Fruit fly (Drosophila melanogaster) whole organism, embryonic: ENCODE measurements around the gene SCCRO.

Experiments
- Asciz ChIP-seq: fragments of 200-800 bp; sonication (Bioruptor generic); optimal IDR thresholded peaks from 2 replicates; lab custom pipeline; 2017; ENCODE audit warnings: missing biosample characterization, mild to moderate bottlenecking, missing genetic modification characterization, missing genetic modification reagents
- BEAF-32 ChIP-seq: fragments of 200-800 bp; sonication (Bioruptor generic); optimal IDR thresholded peaks from 3 replicates; lab custom pipeline; 2017; ENCODE audit warnings: missing biosample characterization, missing genetic modification characterization, mild to moderate bottlenecking, moderate library complexity, missing genetic modification reagents
- Bdp1 ChIP-seq: fragments of 200-800 bp; sonication (Bioruptor generic); optimal IDR thresholded peaks from 3 replicates; lab custom pipeline; 2016; ENCODE audit warnings: missing biosample characterization, missing genetic modification characterization
- CG10462 ChIP-seq: fragments of 200-800 bp; sonication (Bioruptor generic); optimal IDR thresholded peaks from 2 replicates; lab custom pipeline; 2016; ENCODE audit warnings: missing biosample characterization, missing genetic modification characterization
- CG11560 ChIP-seq: fragments of 200-800 bp; sonication (Bioruptor generic); IDR thresholded peaks from 3 replicates; pipeline ENCODE4 v1.3.6; 2022; ENCODE audit warnings: missing biosample characterization, missing genetic modification characterization
- CG16815 ChIP-seq: fragments of 200-800 bp; sonication (Bioruptor generic); optimal IDR thresholded peaks from 3 replicates; lab custom pipeline; 2017; ENCODE audit warnings: missing biosample characterization, mild to moderate bottlenecking, missing genetic modification characterization
- CG17186 ChIP-seq: fragments of 200-800 bp; sonication (Bioruptor generic); optimal IDR thresholded peaks from 3 replicates; lab custom pipeline; 2017; ENCODE audit warnings: missing biosample characterization, missing genetic modification reagents, missing genetic modification characterization
- CG17385 ChIP-seq: fragments of 200-800 bp; sonication (Bioruptor generic); optimal IDR thresholded peaks from 3 replicates; lab custom pipeline; 2018; ENCODE audit warnings: missing biosample characterization, mild to moderate bottlenecking, missing genetic modification characterization
- CG1792 ChIP-seq: fragments of 200-800 bp; sonication (Bioruptor generic); optimal IDR thresholded peaks from 2 replicates; lab custom pipeline; 2016; ENCODE audit warnings: missing biosample characterization, missing genetic modification characterization
- CG1832 ChIP-seq: fragments of 200-800 bp; sonication (Bioruptor generic); optimal IDR thresholded peaks from 2 replicates; lab custom pipeline; 2017; ENCODE audit warnings: missing biosample characterization, mild to moderate bottlenecking, missing genetic modification characterization, inconsistent platforms
- CG18619 ChIP-seq: fragments of 200-800 bp; sonication (Bioruptor generic); optimal IDR thresholded peaks from 3 replicates; lab custom pipeline; 2017; ENCODE audit warnings: missing biosample characterization, mild to moderate bottlenecking, missing genetic modification characterization
- CG2712 ChIP-seq: fragments of 200-800 bp; optimal IDR thresholded peaks from 3 replicates; lab custom pipeline; 2019; ENCODE audit warnings: missing biosample characterization, mild to moderate bottlenecking, missing genetic modification characterization, moderate library complexity
- CG6813 ChIP-seq: fragments of 200-800 bp; sonication (Bioruptor generic); optimal IDR thresholded peaks from 2 replicates; lab custom pipeline; 2017; ENCODE audit warnings: missing biosample characterization, missing genetic modification characterization, mild to moderate bottlenecking, moderate library complexity, missing genetic modification reagents
- CG8290 ChIP-seq, 3 experiments: fragments of 200-800 bp; sonication (Bioruptor generic); optimal IDR thresholded peaks; 2 replicates each; lab custom pipeline; 2016 to 2019; ENCODE audit warnings: missing biosample characterization in 3 of 3, missing genetic modification characterization in 3 of 3, mild to moderate bottlenecking in 2 of 3, moderate library complexity in 1 of 3
- CG8359 ChIP-seq: fragments of 200-800 bp; sonication (Bioruptor generic); optimal IDR thresholded peaks from 2 replicates; lab custom pipeline; 2017; ENCODE audit warnings: missing biosample characterization, mild to moderate bottlenecking, missing genetic modification characterization, borderline replicate concordance
- CG9797 ChIP-seq: fragments of 200-800 bp; sonication (Bioruptor generic); optimal IDR thresholded peaks from 3 replicates; lab custom pipeline; 2018; ENCODE audit warnings: missing biosample characterization, mild to moderate bottlenecking, missing genetic modification characterization
- Doc3 ChIP-seq: fragments of 200-800 bp; sonication (Bioruptor generic); IDR thresholded peaks from 3 replicates; pipeline ENCODE4 v1.3.6; 2022; ENCODE audit warnings: missing biosample characterization, missing genetic modification characterization; ENCODE audit not compliant: partially characterized antibody
- E2f1 ChIP-seq: fragments of 200-800 bp; sonication (Bioruptor generic); IDR thresholded peaks from 2 replicates; pipeline ENCODE4 v1.3.6; 2022; ENCODE audit warnings: missing biosample characterization, missing genetic modification characterization
- Eip74EF ChIP-seq, 2 experiments: fragments of 200-800 bp in 1 of 2; fragments of >200 bp in 1 of 2; sonication (Bioruptor generic) in 1 of 2; optimal IDR thresholded peaks; 2 replicates each; lab custom pipeline; 2017 to 2019; ENCODE audit warnings: missing biosample characterization in 2 of 2, missing genetic modification characterization in 2 of 2, mild to moderate bottlenecking in 1 of 2, moderate library complexity in 1 of 2
- HHEX ChIP-seq: fragments of 200-800 bp; sonication (Bioruptor generic); optimal IDR thresholded peaks from 3 replicates; lab custom pipeline; 2017; ENCODE audit warnings: missing biosample characterization, mild to moderate bottlenecking, missing genetic modification characterization, missing genetic modification reagents
- Hr3 ChIP-seq: fragments of 200-800 bp; sonication (Bioruptor generic); optimal IDR thresholded peaks from 3 replicates; lab custom pipeline; 2016; ENCODE audit warnings: missing biosample characterization, missing genetic modification characterization
- Hsf ChIP-seq: fragments of 200-800 bp; sonication (Bioruptor generic); optimal IDR thresholded peaks from 3 replicates; lab custom pipeline; 2016; ENCODE audit warnings: missing biosample characterization, missing genetic modification characterization
- NC2β ChIP-seq: fragments of 200-800 bp; sonication (Bioruptor generic); optimal IDR thresholded peaks from 2 replicates; lab custom pipeline; 2016; ENCODE audit warnings: missing biosample characterization, missing genetic modification characterization
- Oli ChIP-seq: fragments of 200-800 bp; sonication (Bioruptor generic); optimal IDR thresholded peaks from 2 replicates; lab custom pipeline; 2018; ENCODE audit warnings: missing biosample characterization, mild to moderate bottlenecking, missing genetic modification characterization, moderate library complexity
- Pdp1 ChIP-seq, 2 experiments: fragments of 200-800 bp; sonication (Bioruptor generic); optimal IDR thresholded peaks; 3 replicates each; lab custom pipeline; 2016; ENCODE audit warnings: missing biosample characterization in 2 of 2, missing genetic modification characterization in 2 of 2, mild to moderate bottlenecking in 1 of 2, moderate library complexity in 1 of 2
- Usf ChIP-seq: fragments of 200-800 bp; sonication (Bioruptor generic); optimal IDR thresholded peaks from 2 replicates; lab custom pipeline; 2017; ENCODE audit warnings: missing genotype, missing biosample characterization, missing genetic modification characterization
- Xbp1 ChIP-seq: fragments of 200-800 bp; sonication (Bioruptor generic); optimal IDR thresholded peaks from 3 replicates; lab custom pipeline; 2016; ENCODE audit warnings: missing biosample characterization, mild to moderate bottlenecking, missing genetic modification characterization
- abd-A ChIP-seq: fragments of 200-800 bp; sonication (Bioruptor generic); optimal IDR thresholded peaks from 3 replicates; lab custom pipeline; 2019; ENCODE audit warnings: missing biosample characterization, mild to moderate bottlenecking, missing genetic modification characterization, moderate library complexity
- bigmax ChIP-seq: fragments of 200-800 bp; sonication (Bioruptor generic); optimal IDR thresholded peaks from 2 replicates; lab custom pipeline; 2018; ENCODE audit warnings: missing biosample characterization, mild to moderate bottlenecking, missing genetic modification characterization
- chif ChIP-seq, 2 experiments: fragments of 200-800 bp; sonication (Bioruptor generic); optimal IDR thresholded peaks; 3 replicates each; lab custom pipeline; 2016; ENCODE audit warnings: missing biosample characterization in 2 of 2, missing genetic modification characterization in 2 of 2
- da ChIP-seq: fragments of 200-800 bp; sonication (Bioruptor generic); optimal IDR thresholded peaks from 2 replicates; lab custom pipeline; 2016; ENCODE audit warnings: missing biosample characterization, missing genetic modification characterization
- ftz-f1 ChIP-seq: fragments of 200-800 bp; sonication (Bioruptor generic); optimal IDR thresholded peaks from 2 replicates; lab custom pipeline; 2016; ENCODE audit warnings: missing biosample characterization, missing genetic modification characterization
- hb ChIP-seq: fragments of 200-800 bp; sonication (Bioruptor generic); IDR thresholded peaks from 3 replicates; pipeline ENCODE4 v1.3.6; 2022; ENCODE audit warnings: missing biosample characterization, missing genetic modification characterization; ENCODE audit not compliant: partially characterized antibody
- hkb ChIP-seq, 2 experiments: fragments of 200-800 bp in 1 of 2; fragments of >200 bp in 1 of 2; sonication (Bioruptor generic) in 1 of 2; IDR thresholded peaks in 1 of 2; optimal IDR thresholded peaks in 1 of 2; 2 replicates each; pipeline versions ENCODE4 v1.3.6 to Lab custom; 2017 to 2022; ENCODE audit warnings: missing biosample characterization in 1 of 2, missing genetic modification characterization in 1 of 2
- kay ChIP-seq: fragments of 200-800 bp; sonication (Bioruptor generic); optimal IDR thresholded peaks from 2 replicates; lab custom pipeline; 2016; ENCODE audit warnings: missing biosample characterization, missing genetic modification characterization
- lov ChIP-seq, 2 experiments: fragments of 200-800 bp in 1 of 2; fragments of >200 bp in 1 of 2; sonication (Bioruptor generic) in 1 of 2; IDR thresholded peaks in 1 of 2; optimal IDR thresholded peaks in 1 of 2; 2 replicates in 1 of 2; 3 replicates in 1 of 2; pipeline versions ENCODE4 v1.3.6 to Lab custom; 2017 to 2022; ENCODE audit warnings: missing biosample characterization in 1 of 2, missing genetic modification characterization in 1 of 2
- mirr ChIP-seq: fragments of 200-800 bp; sonication (Bioruptor generic); optimal IDR thresholded peaks from 3 replicates; lab custom pipeline; 2018; ENCODE audit warnings: missing biosample characterization, mild to moderate bottlenecking, missing genetic modification characterization
- nom ChIP-seq: fragments of 200-800 bp; sonication (Bioruptor generic); optimal IDR thresholded peaks from 2 replicates; lab custom pipeline; 2017; ENCODE audit warnings: missing biosample characterization, missing genetic modification characterization, mild to moderate bottlenecking, moderate library complexity, missing genetic modification reagents
- phol ChIP-seq: fragments of 200-800 bp; sonication (Bioruptor generic); optimal IDR thresholded peaks from 3 replicates; lab custom pipeline; 2018; ENCODE audit warnings: missing biosample characterization, mild to moderate bottlenecking, missing genetic modification characterization, moderate library complexity
- psq ChIP-seq: fragments of 200-800 bp; sonication (Bioruptor generic); optimal IDR thresholded peaks from 2 replicates; lab custom pipeline; 2017; ENCODE audit warnings: missing biosample characterization, missing genetic modification characterization
- shn ChIP-seq: fragments of 200-800 bp; sonication (Bioruptor generic); optimal IDR thresholded peaks from 3 replicates; lab custom pipeline; 2016; ENCODE audit warnings: missing biosample characterization, missing genetic modification characterization
- stc ChIP-seq: fragments of 200-800 bp; sonication (Bioruptor generic); IDR thresholded peaks from 2 replicates; pipeline ENCODE4 v1.3.6; 2022; ENCODE audit warnings: missing biosample characterization, missing genetic modification characterization
- tna ChIP-seq: fragments of 200-800 bp; sonication (Bioruptor generic); IDR thresholded peaks from 2 replicates; pipeline ENCODE4 v1.3.6; 2022; ENCODE audit warnings: missing biosample characterization, missing genetic modification characterization; ENCODE audit not compliant: partially characterized antibody
- trh ChIP-seq: fragments of 200-800 bp; sonication (Bioruptor generic); optimal IDR thresholded peaks from 2 replicates; lab custom pipeline; 2016; ENCODE audit warnings: missing biosample characterization, missing genetic modification characterization
- vvl ChIP-seq: fragments of 200-800 bp; sonication (Bioruptor generic); IDR thresholded peaks from 2 replicates; pipeline ENCODE4 v1.3.6; 2022; ENCODE audit warnings: missing biosample characterization, missing genetic modification characterization
- zfh1 ChIP-seq: fragments of 200-800 bp; sonication (Bioruptor generic); IDR thresholded peaks from 3 replicates; pipeline ENCODE4 v1.3.6; 2022; ENCODE audit warnings: missing biosample characterization, missing genetic modification characterization
- zfh2 ChIP-seq: fragments of 200-800 bp; sonication (Bioruptor generic); optimal IDR thresholded peaks from 2 replicates; lab custom pipeline; 2016; ENCODE audit warnings: missing biosample characterization, missing genetic modification characterization

Gene SCCRO

DNA sequence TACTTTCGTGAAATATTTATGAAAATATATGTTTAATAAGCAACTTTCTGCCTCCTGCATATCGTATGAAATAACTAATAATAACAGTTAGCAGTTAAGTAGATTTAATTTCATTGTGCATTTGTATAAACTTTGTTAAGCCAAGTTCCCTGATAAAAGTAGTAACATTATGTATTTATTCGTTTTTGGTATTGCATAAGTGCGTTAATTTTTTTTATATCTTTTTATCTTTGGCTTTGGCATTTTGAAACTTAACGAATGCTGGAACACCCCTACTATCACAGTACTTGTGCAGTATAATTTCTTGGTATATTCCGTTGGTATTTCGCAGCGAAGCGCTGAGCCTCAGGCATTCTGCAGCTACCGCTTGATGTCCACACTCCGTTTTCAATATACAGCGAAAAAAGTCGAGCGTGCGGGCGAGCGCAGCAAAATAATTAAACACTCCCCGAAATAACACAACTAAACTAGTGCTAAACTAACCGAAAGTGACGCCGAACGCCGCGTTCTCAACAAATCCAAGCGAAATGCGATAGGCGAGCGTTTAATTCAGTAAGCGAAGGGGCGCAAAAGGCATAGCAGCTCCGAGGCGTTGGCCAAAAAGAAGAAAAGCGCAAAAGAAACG is 25.4 kb downstream of the SCCRO start, which contains the start of gene RhoGAP71E (continued):
- TF ChIP-seq lov (optimal IDR thresholded peaks at IDR 0.05; lab: Kevin White, UChicago): no peak
- 0 out of 3 replicates have a peak, but pooled peaks have one; percentile 28 for TF ChIP-seq lov (GFP tag; IDR thresholded peaks at IDR 0.05; lab: Robert Waterston, UW)
- TF ChIP-seq CG8290 (GFP tag; optimal IDR thresholded peaks at IDR 0.05; lab: Kevin White, UChicago): no peak
- TF ChIP-seq CG8290 (tag; optimal IDR thresholded peaks at IDR 0.05; lab: Kevin White, UChicago): peak in 1 of 2 experiments; percentile 85
- peak; percentile 51; the same call in 1 of the 2 replicates for TF ChIP-seq stc
- no peak for TF ChIP-seq ftz-f1
- TF ChIP-seq CG1832 (GFP tag; lab: Kevin White, UChicago): no peak
- TF ChIP-seq Doc3 (GFP tag; lab: Robert Waterston, UW): no peak
- no peak for TF ChIP-seq CG17186 (GFP tag; lab: Kevin White, UChicago)
- no peak for TF ChIP-seq abd-A (tag; lab: Kevin White, UChicago)
- no peak for TF ChIP-seq Bdp1 (GFP tag; lab: Kevin White, UChicago)
- no peak for TF ChIP-seq CG1792
- TF ChIP-seq vvl (GFP tag; lab: Robert Waterston, UW): peak; percentile 67
- no peak for TF ChIP-seq Asciz
- peak; percentile 76 for TF ChIP-seq zfh1 (GFP tag; lab: Robert Waterston, UW)
- TF ChIP-seq da: no peak
- TF ChIP-seq BEAF-32 (GFP tag; lab: Kevin White, UChicago): peak; percentile 17
- peak in 1 of 2 experiments; percentile 34 for TF ChIP-seq Eip74EF (GFP tag; optimal IDR thresholded peaks at IDR 0.05; lab: Kevin White, UChicago)
- TF ChIP-seq CG11560: no peak
- no peak for TF ChIP-seq hkb (optimal IDR thresholded peaks at IDR 0.05; lab: Kevin White, UChicago)
- TF ChIP-seq hkb (GFP tag; IDR thresholded peaks at IDR 0.05; lab: Robert Waterston, UW): peak; percentile 64
- peak; percentile 69 for TF ChIP-seq CG2712 (tag; lab: Kevin White, UChicago)
- TF ChIP-seq hb: no peak
- no peak for TF ChIP-seq trh
- peak; percentile 90 for TF ChIP-seq psq (GFP tag; lab: Kevin White, UChicago)
- TF ChIP-seq CG18619 (GFP tag; lab: Kevin White, UChicago): peak; percentile 1
- TF ChIP-seq bigmax (GFP tag; lab: Kevin White, UChicago): peak; percentile 24
- TF ChIP-seq kay: no peak
- TF ChIP-seq CG16815: no peak
- no peak for TF ChIP-seq Usf
- TF ChIP-seq tna (GFP tag; lab: Robert Waterston, UW): no peak
- peak; percentile 32 for TF ChIP-seq CG6813 (GFP tag; lab: Kevin White, UChicago)
- peak in 1 of 2 experiments; percentile 48 for TF ChIP-seq Pdp1 (GFP tag; optimal IDR thresholded peaks at IDR 0.05; lab: Kevin White, UChicago)
- peak; percentile 44 for TF ChIP-seq phol (tag; lab: Kevin White, UChicago)
- no peak for TF ChIP-seq E2f1 (GFP tag; lab: Robert Waterston, UW)
- no peak for TF ChIP-seq Oli (tag; lab: Kevin White, UChicago)
- TF ChIP-seq nom (GFP tag; lab: Kevin White, UChicago): peak; percentile 58
- no peak for TF ChIP-seq Hr3 (GFP tag; lab: Kevin White, UChicago)
- peak; percentile 26 for TF ChIP-seq CG8359
- peak; percentile 27 for TF ChIP-seq NC2β
- no peak for TF ChIP-seq zfh2 (GFP tag; lab: Kevin White, UChicago)
- peak; percentile 40 for TF ChIP-seq CG17385 (GFP tag; lab: Kevin White, UChicago)
- TF ChIP-seq HHEX (GFP tag; lab: Kevin White, UChicago): peak; percentile 62
- TF ChIP-seq Hsf (GFP tag; lab: Kevin White, UChicago): peak; percentile 2
- TF ChIP-seq CG10462 (GFP tag; lab: Kevin White, UChicago): no peak
- TF ChIP-seq mirr (GFP tag; lab: Kevin White, UChicago): peak; percentile 53
- TF ChIP-seq Xbp1 (GFP tag; lab: Kevin White, UChicago): peak; percentile 11
- TF ChIP-seq shn: no peak
- TF ChIP-seq chif (GFP tag; optimal IDR thresholded peaks at IDR 0.05; lab: Kevin White, UChicago): no peak
- peak; percentile 87 for TF ChIP-seq CG9797 (GFP tag; lab: Kevin White, UChicago)
